Fruit fly (Drosophila melanogaster) whole organism, embryonic: ENCODE measurements around the gene udt.

Experiments
- ATbp ChIP-seq: fragments of 200-800 bp; sonication (Bioruptor generic); optimal IDR thresholded peaks from 2 replicates; lab custom pipeline; 2017; ENCODE audit warnings: missing biosample characterization, mild to moderate bottlenecking, missing genetic modification characterization, missing genetic modification reagents
- BEAF-32 ChIP-seq: fragments of 200-800 bp; sonication (Bioruptor generic); optimal IDR thresholded peaks from 3 replicates; lab custom pipeline; 2017; ENCODE audit warnings: missing biosample characterization, missing genetic modification characterization, mild to moderate bottlenecking, moderate library complexity, missing genetic modification reagents
- Bdp1 ChIP-seq: fragments of 200-800 bp; sonication (Bioruptor generic); optimal IDR thresholded peaks from 3 replicates; lab custom pipeline; 2016; ENCODE audit warnings: missing biosample characterization, missing genetic modification characterization
- Blimp-1 ChIP-seq: fragments of 200-800 bp; sonication (Bioruptor generic); optimal IDR thresholded peaks from 3 replicates; lab custom pipeline; 2018; ENCODE audit warnings: missing biosample characterization, missing genetic modification characterization, mild to moderate bottlenecking, moderate library complexity, missing genetic modification reagents
- CG1024 ChIP-seq: fragments of 200-800 bp; sonication (Bioruptor generic); IDR thresholded peaks from 2 replicates; pipeline ENCODE4 v1.3.6; 2022; ENCODE audit warnings: missing biosample characterization, missing genetic modification characterization
- CG10565 ChIP-seq: fragments of 200-800 bp; sonication (Bioruptor generic); optimal IDR thresholded peaks from 3 replicates; lab custom pipeline; 2016; ENCODE audit warnings: missing biosample characterization, mild to moderate bottlenecking, missing genetic modification characterization
- CG10959 ChIP-seq: fragments of 200-800 bp; sonication (Bioruptor generic); IDR thresholded peaks from 2 replicates; pipeline ENCODE4 v1.3.6; 2022; ENCODE audit warnings: missing biosample characterization, missing genetic modification characterization
- CG11093 ChIP-seq: fragments of 200-800 bp; sonication (Bioruptor generic); IDR thresholded peaks from 3 replicates; pipeline ENCODE4 v1.3.6; 2022; ENCODE audit warnings: missing biosample characterization, missing genetic modification characterization
- CG14441 ChIP-seq: fragments of 200-800 bp; sonication (Bioruptor generic); IDR thresholded peaks from 2 replicates; pipeline ENCODE4 v1.3.6; 2022; ENCODE audit warnings: missing biosample characterization, missing genetic modification characterization
- CG14860 ChIP-seq: fragments of 200-800 bp; sonication (Bioruptor generic); IDR thresholded peaks from 3 replicates; pipeline ENCODE4 v1.3.6; 2022; ENCODE audit warnings: missing biosample characterization, missing genetic modification characterization; ENCODE audit not compliant: partially characterized antibody
- CG16815 ChIP-seq: fragments of 200-800 bp; sonication (Bioruptor generic); optimal IDR thresholded peaks from 3 replicates; lab custom pipeline; 2017; ENCODE audit warnings: missing biosample characterization, mild to moderate bottlenecking, missing genetic modification characterization
- CG17385 ChIP-seq: fragments of 200-800 bp; sonication (Bioruptor generic); optimal IDR thresholded peaks from 3 replicates; lab custom pipeline; 2018; ENCODE audit warnings: missing biosample characterization, mild to moderate bottlenecking, missing genetic modification characterization
- CG17802 ChIP-seq: fragments of 200-800 bp; sonication (Bioruptor generic); optimal IDR thresholded peaks from 2 replicates; lab custom pipeline; 2018; ENCODE audit warnings: missing biosample characterization, mild to moderate bottlenecking, missing genetic modification characterization, moderate library complexity
- CG2129 ChIP-seq: fragments of 200-800 bp; sonication (Bioruptor generic); IDR thresholded peaks from 2 replicates; pipeline ENCODE4 v1.3.6; 2022; ENCODE audit warnings: missing biosample characterization, missing genetic modification characterization; ENCODE audit not compliant: partially characterized antibody
- CG34376 ChIP-seq: fragments of 200-800 bp; sonication (Bioruptor generic); optimal IDR thresholded peaks from 2 replicates; lab custom pipeline; 2018; ENCODE audit warnings: missing biosample characterization, mild to moderate bottlenecking, missing genetic modification characterization
- CG5180 ChIP-seq: fragments of 200-800 bp; sonication (Bioruptor generic); optimal IDR thresholded peaks from 3 replicates; lab custom pipeline; 2017; ENCODE audit warnings: missing biosample characterization, missing genetic modification characterization, mild to moderate bottlenecking, moderate library complexity, missing genetic modification reagents
- CG7928 ChIP-seq: fragments of 200-800 bp; sonication (Bioruptor generic); optimal IDR thresholded peaks from 2 replicates; lab custom pipeline; 2017; ENCODE audit warnings: missing biosample characterization, mild to moderate bottlenecking, missing genetic modification characterization
- CG8478 ChIP-seq: fragments of >200 bp; optimal IDR thresholded peaks from 2 replicates; lab custom pipeline; 2018
- CG9437 ChIP-seq: fragments of 200-800 bp; sonication (Bioruptor generic); optimal IDR thresholded peaks from 2 replicates; lab custom pipeline; 2018; ENCODE audit warnings: missing biosample characterization, mild to moderate bottlenecking, missing genetic modification characterization
- CkIIα-i1 ChIP-seq: fragments of 200-800 bp; sonication (Bioruptor generic); IDR thresholded peaks from 2 replicates; pipeline ENCODE4 v1.3.6; 2022; ENCODE audit warnings: missing biosample characterization, missing genetic modification characterization
- Dref ChIP-seq: fragments of 200-800 bp; sonication (Bioruptor generic); IDR thresholded peaks from 2 replicates; pipeline ENCODE4 v1.3.6; 2022; ENCODE audit warnings: missing biosample characterization, missing genetic modification characterization
- E2f2 ChIP-seq: fragments of 200-800 bp; sonication (Bioruptor generic); IDR thresholded peaks from 2 replicates; pipeline ENCODE4 v1.3.6; 2022; ENCODE audit warnings: missing biosample characterization, missing genetic modification characterization
- Eip74EF ChIP-seq, 2 experiments: fragments of 200-800 bp in 1 of 2; fragments of >200 bp in 1 of 2; sonication (Bioruptor generic) in 1 of 2; optimal IDR thresholded peaks; 2 replicates each; lab custom pipeline; 2017 to 2019; ENCODE audit warnings: missing biosample characterization in 2 of 2, missing genetic modification characterization in 2 of 2, mild to moderate bottlenecking in 1 of 2, moderate library complexity in 1 of 2
- Elba2 ChIP-seq: fragments of 200-800 bp; sonication (Bioruptor generic); optimal IDR thresholded peaks from 3 replicates; lab custom pipeline; 2016; ENCODE audit warnings: missing biosample characterization, missing genetic modification characterization
- GATAe ChIP-seq: fragments of 200-800 bp; sonication (Bioruptor generic); conservative IDR thresholded peaks from 2 replicates; pipeline ENCODE4 v1.3.6; 2022; ENCODE audit warnings: missing biosample characterization, missing genetic modification characterization
- HLH3B ChIP-seq: fragments of 200-800 bp; sonication (Bioruptor generic); IDR thresholded peaks from 2 replicates; pipeline ENCODE4 v1.3.6; 2022; ENCODE audit warnings: missing biosample characterization, missing genetic modification characterization
- NC2α ChIP-seq: fragments of 200-800 bp; sonication (Bioruptor generic); optimal IDR thresholded peaks from 2 replicates; lab custom pipeline; 2016; ENCODE audit warnings: missing biosample characterization, missing genetic modification characterization
- Neu2 ChIP-seq: fragments of 200-800 bp; sonication (Bioruptor generic); optimal IDR thresholded peaks from 3 replicates; lab custom pipeline; 2016; ENCODE audit warnings: missing biosample characterization, missing genetic modification characterization, borderline replicate concordance
- NfI ChIP-seq: fragments of 200-800 bp; sonication (Bioruptor generic); optimal IDR thresholded peaks from 3 replicates; lab custom pipeline; 2018; ENCODE audit warnings: missing biosample characterization, mild to moderate bottlenecking, missing genetic modification characterization, moderate library complexity
- Opbp ChIP-seq: fragments of 200-800 bp; sonication (Bioruptor generic); IDR thresholded peaks from 3 replicates; pipeline ENCODE4 v1.3.6; 2022; ENCODE audit warnings: missing biosample characterization, missing genetic modification characterization; ENCODE audit not compliant: partially characterized antibody
- Six4 ChIP-seq: fragments of 200-800 bp; sonication (Bioruptor generic); optimal IDR thresholded peaks from 2 replicates; lab custom pipeline; 2016; ENCODE audit warnings: missing biosample characterization, missing genetic modification characterization
- ac ChIP-seq: fragments of 200-800 bp; sonication (Bioruptor generic); optimal IDR thresholded peaks from 3 replicates; lab custom pipeline; 2017; ENCODE audit warnings: missing biosample characterization, mild to moderate bottlenecking, missing genetic modification characterization
- ap ChIP-seq: fragments of 200-800 bp; sonication (Bioruptor generic); IDR thresholded peaks from 2 replicates; pipeline ENCODE4 v1.3.6; 2022; ENCODE audit warnings: missing biosample characterization, missing genetic modification characterization
- bbx ChIP-seq: fragments of 200-800 bp; sonication (Bioruptor generic); IDR thresholded peaks from 2 replicates; pipeline ENCODE4 v1.3.6; 2022; ENCODE audit warnings: missing biosample characterization, missing genetic modification characterization; ENCODE audit not compliant: partially characterized antibody
- chn ChIP-seq: fragments of 200-800 bp; sonication (Bioruptor generic); optimal IDR thresholded peaks from 2 replicates; lab custom pipeline; 2016; ENCODE audit warnings: missing biosample characterization, missing genetic modification characterization
- disco-r ChIP-seq: fragments of 200-800 bp; sonication (Bioruptor generic); optimal IDR thresholded peaks from 2 replicates; lab custom pipeline; 2016; ENCODE audit warnings: missing biosample characterization, missing genetic modification characterization
- emc ChIP-seq: fragments of 200-800 bp; sonication (Bioruptor generic); optimal IDR thresholded peaks from 2 replicates; lab custom pipeline; 2016; ENCODE audit warnings: missing biosample characterization, missing genetic modification characterization
- ftz-f1 ChIP-seq: fragments of 200-800 bp; sonication (Bioruptor generic); optimal IDR thresholded peaks from 2 replicates; lab custom pipeline; 2016; ENCODE audit warnings: missing biosample characterization, missing genetic modification characterization
- gcm ChIP-seq: fragments of 200-800 bp; sonication (Bioruptor generic); optimal IDR thresholded peaks from 2 replicates; lab custom pipeline; 2019; ENCODE audit warnings: missing biosample characterization, mild to moderate bottlenecking, missing genetic modification characterization, moderate library complexity
- gro ChIP-seq: fragments of 200-800 bp; sonication (Bioruptor generic); optimal IDR thresholded peaks from 2 replicates; lab custom pipeline; 2016; ENCODE audit warnings: missing biosample characterization, missing genetic modification characterization
- insv ChIP-seq, 2 experiments: fragments of 200-800 bp; sonication (Bioruptor generic); optimal IDR thresholded peaks; 3 replicates each; lab custom pipeline; 2016 to 2018; ENCODE audit warnings: missing biosample characterization in 2 of 2, missing genetic modification characterization in 2 of 2
- lab ChIP-seq: fragments of 200-800 bp; sonication (Bioruptor generic); optimal IDR thresholded peaks from 3 replicates; lab custom pipeline; 2017; ENCODE audit warnings: missing biosample characterization, missing genetic modification characterization, mild to moderate bottlenecking, moderate library complexity, missing genetic modification reagents
- mld ChIP-seq: fragments of 200-800 bp; sonication (Bioruptor generic); IDR thresholded peaks from 3 replicates; pipeline ENCODE4 v1.3.6; 2022; ENCODE audit warnings: missing biosample characterization, missing genetic modification characterization; ENCODE audit not compliant: partially characterized antibody
- sens-2 ChIP-seq: fragments of 200-800 bp; sonication (Bioruptor generic); IDR thresholded peaks from 2 replicates; pipeline ENCODE4 v1.3.6; 2022; ENCODE audit warnings: missing biosample characterization, missing genetic modification characterization
- sim ChIP-seq: fragments of 200-800 bp; sonication (Bioruptor generic); IDR thresholded peaks from 2 replicates; pipeline ENCODE4 v1.3.6; 2022; ENCODE audit warnings: missing biosample characterization, missing genetic modification characterization
- stwl ChIP-seq: fragments of 200-800 bp; sonication (Bioruptor generic); optimal IDR thresholded peaks from 3 replicates; lab custom pipeline; 2018; ENCODE audit warnings: missing biosample characterization, mild to moderate bottlenecking, missing genetic modification characterization, moderate library complexity
- tna ChIP-seq: fragments of 200-800 bp; sonication (Bioruptor generic); IDR thresholded peaks from 2 replicates; pipeline ENCODE4 v1.3.6; 2022; ENCODE audit warnings: missing biosample characterization, missing genetic modification characterization; ENCODE audit not compliant: partially characterized antibody
- zen ChIP-seq: fragments of 200-800 bp; sonication (Bioruptor generic); optimal IDR thresholded peaks from 3 replicates; lab custom pipeline; 2018; ENCODE audit warnings: missing biosample characterization, mild to moderate bottlenecking, missing genetic modification characterization, moderate library complexity

The udt gene

DNA sequence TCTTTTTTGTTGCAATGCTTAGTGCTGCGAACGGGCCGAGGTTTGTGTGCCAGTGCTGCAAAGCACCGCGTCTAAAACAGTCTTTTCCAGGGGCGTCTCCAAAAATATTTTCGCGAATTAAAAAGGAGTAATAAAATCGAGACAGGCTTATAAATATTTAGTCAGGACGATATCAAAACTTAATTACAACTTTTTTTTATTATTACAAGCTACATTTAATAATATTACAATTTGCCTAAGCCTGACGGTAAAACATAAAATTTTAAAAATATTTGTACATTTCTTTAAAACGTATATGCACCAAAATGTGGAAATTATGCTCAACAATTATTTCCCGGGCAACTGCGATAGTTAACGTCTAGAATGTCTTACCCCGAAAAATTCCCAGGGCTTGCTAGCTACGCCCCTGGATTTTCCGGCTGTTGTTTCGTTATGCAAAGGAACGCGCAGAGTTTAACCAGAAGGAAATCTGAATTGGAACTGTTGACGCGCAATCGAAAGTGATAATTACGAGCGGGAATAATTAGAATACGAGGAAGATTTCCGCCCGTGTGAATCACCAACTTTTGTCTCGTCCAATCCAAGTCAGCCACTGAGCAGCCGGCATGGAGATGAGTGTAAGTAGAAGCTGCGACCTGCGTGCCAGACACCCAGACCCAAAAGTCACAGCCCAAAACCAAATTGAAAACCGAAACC, 5.0 kb downstream of the udt start, which contains the start of the genes PTPMT1 and Hrd3 (continued):
- TF ChIP-seq CG10959 (GFP tag; lab: Robert Waterston, UW) (peak; percentile 92), CG14860 (GFP tag; lab: Robert Waterston, UW) (no peak), CG14441 (GFP tag; lab: Robert Waterston, UW) (peak; percentile 96), bbx (GFP tag; lab: Robert Waterston, UW) (peak; percentile 48; the same call in 1 of the 2 replicates), zen (peak; percentile 98), sim (GFP tag; lab: Robert Waterston, UW) (peak; percentile 89), Dref (GFP tag; lab: Robert Waterston, UW) (peak; percentile 46; the same call in 1 of the 2 replicates), gro (peak; percentile 97), CG16815 (peak; percentile 99), CG11093 (GFP tag; lab: Robert Waterston, UW) (peak; percentile 97), ATbp (GFP tag; lab: Kevin White, UChicago) (peak; percentile 96), NfI (GFP tag; lab: Kevin White, UChicago) (peak; percentile 98), CG1024 (GFP tag; lab: Robert Waterston, UW) (peak; percentile 84), tna (GFP tag; lab: Robert Waterston, UW) (no peak), gcm (GFP tag; lab: Kevin White, UChicago) (peak; percentile 97), CG17385 (GFP tag; lab: Kevin White, UChicago) (peak; percentile 97), ap (peak; percentile 92), Blimp-1 (GFP tag; lab: Kevin White, UChicago) (peak; percentile 95), stwl (tag; lab: Kevin White, UChicago) (peak; percentile 72), Bdp1 (GFP tag; lab: Kevin White, UChicago) (peak; percentile 93), CkIIα-i1 (GFP tag; lab: Robert Waterston, UW) (peak; percentile 61; the same call in 1 of the 2 replicates), HLH3B (GFP tag; lab: Robert Waterston, UW) (peak; percentile 93), CG34376 (GFP tag; lab: Kevin White, UChicago) (peak; percentile 99), CG17802 (tag; lab: Kevin White, UChicago) (peak; percentile 83), NC2α (GFP tag; lab: Kevin White, UChicago) (peak; percentile 95), mld (no peak), lab (GFP tag; lab: Kevin White, UChicago) (peak; percentile 98), chn (GFP tag; lab: Kevin White, UChicago) (peak; percentile 98), CG2129 (GFP tag; lab: Robert Waterston, UW) (no peak), CG9437 (GFP tag; lab: Kevin White, UChicago) (peak; percentile 97), insv (GFP tag; optimal IDR thresholded peaks at IDR 0.05; lab: Kevin White, UChicago) (peak; percentile 76 to 85), E2f2 (peak; percentile 79), Opbp (GFP tag; lab: Robert Waterston, UW) (no peak), disco-r (GFP tag; lab: Kevin White, UChicago) (peak; percentile 93), ftz-f1 (GFP tag; lab: Kevin White, UChicago) (peak; percentile 84), sens-2 (GFP tag; lab: Robert Waterston, UW) (peak; percentile 90), CG7928 (peak; percentile 82), CG5180 (GFP tag; lab: Kevin White, UChicago) (peak; percentile 92), CG8478 (lab: Kevin White, UChicago) (no peak), Elba2 (GFP tag; lab: Kevin White, UChicago) (peak; percentile 92), Eip74EF (GFP tag; optimal IDR thresholded peaks at IDR 0.05; lab: Kevin White, UChicago) (peak in 1 of 2 experiments; percentile 98), ac (GFP tag; lab: Kevin White, UChicago) (peak; percentile 95), GATAe (GFP tag; lab: Robert Waterston, UW) (peak; percentile 88), emc (GFP tag; lab: Kevin White, UChicago) (peak; percentile 95), Six4 (GFP tag; lab: Kevin White, UChicago) (peak; percentile 98), BEAF-32 (GFP tag; lab: Kevin White, UChicago) (peak; percentile 64), Neu2 (GFP tag; lab: Kevin White, UChicago) (peak; percentile 87), CG10565 (GFP tag; lab: Kevin White, UChicago) (peak; percentile 92)
